Fruit fly (Drosophila melanogaster) whole organism, embryonic: ENCODE measurements around the gene CG42554.
A peak's percentile ranks its signal among the peaks of the same experiment; 100 is the strongest.

Experiments used
- Bgb ChIP-seq: fragments of 200-800 bp; sonication (Bioruptor generic); IDR thresholded peaks from 2 replicates; pipeline ENCODE4 v1.3.6; 2022; ENCODE audit warnings: missing biosample characterization, missing genetic modification characterization; ENCODE audit not compliant: partially characterized antibody
- C15 ChIP-seq: fragments of 200-800 bp; sonication (Bioruptor generic); IDR thresholded peaks from 3 replicates; pipeline ENCODE4 v1.3.6; 2022; ENCODE audit warnings: missing biosample characterization, missing genetic modification characterization
- CG1233 ChIP-seq: fragments of 200-800 bp; sonication (Bioruptor generic); optimal IDR thresholded peaks from 4 replicates; lab custom pipeline; 2018; ENCODE audit warnings: missing biosample characterization, mild to moderate bottlenecking, missing genetic modification characterization
- CG13775 ChIP-seq: fragments of 200-800 bp; sonication (Bioruptor generic); optimal IDR thresholded peaks from 3 replicates; lab custom pipeline; 2017; ENCODE audit warnings: missing biosample characterization, mild to moderate bottlenecking, missing genetic modification characterization
- CG14050 ChIP-seq: fragments of 200-800 bp; sonication (Bioruptor generic); IDR thresholded peaks from 3 replicates; pipeline ENCODE4 v1.3.6; 2022; ENCODE audit warnings: missing biosample characterization, missing genetic modification characterization
- CG16779 ChIP-seq: fragments of 200-800 bp; sonication (Bioruptor generic); IDR thresholded peaks from 2 replicates; pipeline ENCODE4 v1.3.6; 2022; ENCODE audit warnings: missing biosample characterization, missing genetic modification characterization
- CG17802 ChIP-seq: fragments of 200-800 bp; sonication (Bioruptor generic); optimal IDR thresholded peaks from 2 replicates; lab custom pipeline; 2018; ENCODE audit warnings: missing biosample characterization, mild to moderate bottlenecking, missing genetic modification characterization, moderate library complexity
- CG2116 ChIP-seq: fragments of 200-800 bp; sonication (Bioruptor generic); optimal IDR thresholded peaks from 3 replicates; lab custom pipeline; 2018; ENCODE audit warnings: missing biosample characterization, mild to moderate bottlenecking, missing genetic modification characterization
- CG30403 ChIP-seq: fragments of 200-800 bp; sonication (Bioruptor generic); optimal IDR thresholded peaks from 3 replicates; lab custom pipeline; 2016; ENCODE audit warnings: missing biosample characterization, missing genetic modification characterization
- CG3163 ChIP-seq: fragments of 200-800 bp; sonication (Bioruptor generic); optimal IDR thresholded peaks from 3 replicates; lab custom pipeline; 2016; ENCODE audit warnings: missing biosample characterization, missing genetic modification characterization
- CG32772 ChIP-seq: fragments of 200-800 bp; sonication (Bioruptor generic); IDR thresholded peaks from 2 replicates; pipeline ENCODE4 v1.3.6; 2022; ENCODE audit warnings: missing biosample characterization, missing genetic modification characterization
- CG3281 ChIP-seq: fragments of 200-800 bp; sonication (Bioruptor generic); optimal IDR thresholded peaks from 3 replicates; lab custom pipeline; 2017; ENCODE audit warnings: missing biosample characterization, mild to moderate bottlenecking, missing genetic modification characterization
- CG34376 ChIP-seq: fragments of 200-800 bp; sonication (Bioruptor generic); optimal IDR thresholded peaks from 2 replicates; lab custom pipeline; 2018; ENCODE audit warnings: missing biosample characterization, mild to moderate bottlenecking, missing genetic modification characterization
- CG3838 ChIP-seq: fragments of 200-800 bp; sonication (Bioruptor generic); optimal IDR thresholded peaks from 3 replicates; lab custom pipeline; 2016; ENCODE audit warnings: missing biosample characterization, missing genetic modification characterization
- CG3995 ChIP-seq: fragments of 200-800 bp; sonication (Bioruptor generic); optimal IDR thresholded peaks from 3 replicates; lab custom pipeline; 2016; ENCODE audit warnings: missing biosample characterization, missing genetic modification characterization
- CG4617 ChIP-seq: fragments of 200-800 bp; sonication (Bioruptor generic); optimal IDR thresholded peaks from 3 replicates; lab custom pipeline; 2016; ENCODE audit warnings: missing biosample characterization, missing genetic modification characterization, borderline replicate concordance
- CG5245 ChIP-seq: fragments of 200-800 bp; sonication (Bioruptor generic); optimal IDR thresholded peaks from 3 replicates; lab custom pipeline; 2016; ENCODE audit warnings: missing biosample characterization, missing genetic modification characterization
- CG6175 ChIP-seq: fragments of 200-800 bp; sonication (Bioruptor generic); IDR thresholded peaks from 3 replicates; pipeline ENCODE4 v1.3.6; 2022; ENCODE audit warnings: missing biosample characterization, missing genetic modification characterization
- CG8089 ChIP-seq: fragments of 200-800 bp; sonication (Bioruptor generic); optimal IDR thresholded peaks from 3 replicates; lab custom pipeline; 2016; ENCODE audit warnings: missing biosample characterization, missing genetic modification characterization
- Camta ChIP-seq: fragments of 200-800 bp; sonication (Bioruptor generic); optimal IDR thresholded peaks from 2 replicates; lab custom pipeline; 2016; ENCODE audit warnings: missing biosample characterization, missing genetic modification characterization
- D ChIP-seq, 2 experiments: fragments of 200-800 bp in 1 of 2; fragments of >200 bp in 1 of 2; sonication (Bioruptor generic) in 1 of 2; optimal IDR thresholded peaks; 2 replicates in 1 of 2; 3 replicates in 1 of 2; lab custom pipeline; 2017; ENCODE audit warnings: mild to moderate bottlenecking in 1 of 2, missing biosample characterization in 1 of 2, missing genetic modification characterization in 1 of 2, missing genetic modification reagents in 1 of 2
- Deaf1 ChIP-seq: fragments of 200-800 bp; optimal IDR thresholded peaks from 3 replicates; lab custom pipeline; 2019; ENCODE audit warnings: missing biosample characterization, mild to moderate bottlenecking, missing genetic modification characterization, moderate library complexity
- Dll ChIP-seq: fragments of 200-800 bp; sonication (Bioruptor generic); IDR thresholded peaks from 4 replicates; pipeline ENCODE4 v1.3.6; 2022; ENCODE audit warnings: missing biosample characterization, missing genetic modification characterization; ENCODE audit not compliant: partially characterized antibody
- Gsc ChIP-seq: fragments of 200-800 bp; sonication (Bioruptor generic); IDR thresholded peaks from 2 replicates; pipeline ENCODE4 v1.3.6; 2022; ENCODE audit warnings: missing biosample characterization, missing genetic modification characterization
- HLH4C ChIP-seq: fragments of 200-800 bp; sonication (Bioruptor generic); IDR thresholded peaks from 3 replicates; pipeline ENCODE4 v1.3.6; 2022; ENCODE audit warnings: missing biosample characterization, missing genetic modification characterization; ENCODE audit not compliant: partially characterized antibody
- Hr78 ChIP-seq, 2 experiments: fragments of 200-800 bp in 1 of 2; fragments of >200 bp in 1 of 2; sonication (Bioruptor generic) in 1 of 2; optimal IDR thresholded peaks; 2 replicates each; lab custom pipeline; 2017 to 2019; ENCODE audit warnings: missing biosample characterization in 2 of 2, missing genetic modification characterization in 2 of 2, mild to moderate bottlenecking in 1 of 2, moderate library complexity in 1 of 2
- Nf-YA ChIP-seq: fragments of 200-800 bp; sonication (Bioruptor generic); IDR thresholded peaks from 2 replicates; pipeline ENCODE4 v1.3.6; 2022; ENCODE audit warnings: missing biosample characterization, missing genetic modification characterization
- Oli ChIP-seq: fragments of 200-800 bp; sonication (Bioruptor generic); optimal IDR thresholded peaks from 2 replicates; lab custom pipeline; 2018; ENCODE audit warnings: missing biosample characterization, mild to moderate bottlenecking, missing genetic modification characterization, moderate library complexity
- Sox100B ChIP-seq: fragments of 200-800 bp; sonication (Bioruptor generic); optimal IDR thresholded peaks from 3 replicates; lab custom pipeline; 2018; ENCODE audit warnings: missing biosample characterization, mild to moderate bottlenecking, missing genetic modification characterization
- Sry-β ChIP-seq: fragments of 200-800 bp; sonication (Bioruptor generic); optimal IDR thresholded peaks from 2 replicates; lab custom pipeline; 2018; ENCODE audit warnings: missing biosample characterization, mild to moderate bottlenecking, missing genetic modification characterization, moderate library complexity
- ab ChIP-seq: fragments of 200-800 bp; sonication (Bioruptor generic); optimal IDR thresholded peaks from 2 replicates; lab custom pipeline; 2016; ENCODE audit warnings: missing biosample characterization, missing genetic modification characterization
- bbx ChIP-seq: fragments of 200-800 bp; sonication (Bioruptor generic); IDR thresholded peaks from 2 replicates; pipeline ENCODE4 v1.3.6; 2022; ENCODE audit warnings: missing biosample characterization, missing genetic modification characterization; ENCODE audit not compliant: partially characterized antibody
- crol ChIP-seq: fragments of 200-800 bp; sonication (Bioruptor generic); IDR thresholded peaks from 2 replicates; pipeline ENCODE4 v1.3.6; 2022; ENCODE audit warnings: missing biosample characterization, missing genetic modification characterization
- crp ChIP-seq, 2 experiments: fragments of 200-800 bp; sonication (Bioruptor generic); optimal IDR thresholded peaks; 2 replicates in 1 of 2; 3 replicates in 1 of 2; lab custom pipeline; 2017; ENCODE audit warnings: missing biosample characterization in 2 of 2, missing genetic modification characterization in 2 of 2, mild to moderate bottlenecking in 1 of 2, moderate library complexity in 1 of 2
- dan ChIP-seq: fragments of 200-800 bp; sonication (Bioruptor generic); IDR thresholded peaks from 2 replicates; pipeline ENCODE4 v1.3.6; 2022; ENCODE audit warnings: missing biosample characterization, missing genetic modification characterization
- ewg ChIP-seq: fragments of 200-800 bp; sonication (Bioruptor generic); optimal IDR thresholded peaks from 3 replicates; lab custom pipeline; 2017; ENCODE audit warnings: mild to moderate bottlenecking, missing biosample characterization, missing genetic modification reagents, missing genetic modification characterization
- fd3F ChIP-seq: fragments of 200-800 bp; sonication (Bioruptor generic); optimal IDR thresholded peaks from 2 replicates; lab custom pipeline; 2018; ENCODE audit warnings: missing biosample characterization, mild to moderate bottlenecking, missing genetic modification characterization, moderate library complexity
- grau ChIP-seq: fragments of 200-800 bp; optimal IDR thresholded peaks from 3 replicates; lab custom pipeline; 2019; ENCODE audit warnings: missing biosample characterization, mild to moderate bottlenecking, missing genetic modification characterization, moderate library complexity
- hth ChIP-seq: fragments of >200 bp; optimal IDR thresholded peaks from 2 replicates; lab custom pipeline; 2017; ENCODE audit warnings: inconsistent platforms
- lab ChIP-seq: fragments of 200-800 bp; sonication (Bioruptor generic); optimal IDR thresholded peaks from 3 replicates; lab custom pipeline; 2017; ENCODE audit warnings: missing biosample characterization, missing genetic modification characterization, mild to moderate bottlenecking, moderate library complexity, missing genetic modification reagents
- lbe ChIP-seq: fragments of 200-800 bp; sonication (Bioruptor generic); optimal IDR thresholded peaks from 2 replicates; lab custom pipeline; 2016; ENCODE audit warnings: missing biosample characterization, mild to moderate bottlenecking, missing genetic modification characterization
- nau ChIP-seq: fragments of 200-800 bp; sonication (Bioruptor generic); optimal IDR thresholded peaks from 3 replicates; lab custom pipeline; 2017; ENCODE audit warnings: missing biosample characterization, mild to moderate bottlenecking, missing genetic modification characterization, missing genetic modification reagents
- nmo ChIP-seq: fragments of 200-800 bp; sonication (Bioruptor generic); optimal IDR thresholded peaks from 2 replicates; lab custom pipeline; 2018; ENCODE audit warnings: missing biosample characterization, mild to moderate bottlenecking, missing genetic modification characterization, moderate library complexity
- odd ChIP-seq: fragments of 200-800 bp; sonication (Bioruptor generic); optimal IDR thresholded peaks from 2 replicates; lab custom pipeline; 2017; ENCODE audit warnings: missing biosample characterization, mild to moderate bottlenecking, missing genetic modification characterization
- p53 ChIP-seq: fragments of 200-800 bp; sonication (Bioruptor generic); optimal IDR thresholded peaks from 2 replicates; lab custom pipeline; 2016; ENCODE audit warnings: missing biosample characterization, missing genetic modification characterization
- pan ChIP-seq, 4 experiments: fragments of >200 bp in 3 of 4; fragments of 200-800 bp in 1 of 4; sonication (Bioruptor generic) in 1 of 4; optimal IDR thresholded peaks in 3 of 4; IDR thresholded peaks in 1 of 4; 2 replicates each; pipeline versions ENCODE4 v1.3.6 to Lab custom; 2017 to 2022; ENCODE audit warnings: missing biosample characterization in 2 of 4, missing genetic modification characterization in 2 of 4, mixed read lengths in 1 of 4
- pzg ChIP-seq: fragments of 200-800 bp; sonication (Bioruptor generic); optimal IDR thresholded peaks from 3 replicates; lab custom pipeline; 2018; ENCODE audit warnings: missing biosample characterization, mild to moderate bottlenecking, missing genetic modification characterization, moderate library complexity
- run ChIP-seq: fragments of 200-800 bp; sonication (Bioruptor generic); optimal IDR thresholded peaks from 3 replicates; lab custom pipeline; 2018; ENCODE audit warnings: missing biosample characterization, mild to moderate bottlenecking, missing genetic modification characterization
- vnd ChIP-seq: fragments of 200-800 bp; sonication (Bioruptor generic); IDR thresholded peaks from 3 replicates; pipeline ENCODE4 v1.3.6; 2022; ENCODE audit warnings: missing biosample characterization, missing genetic modification characterization; ENCODE audit not compliant: partially characterized antibody
- yki ChIP-seq: fragments of >200 bp; optimal IDR thresholded peaks from 3 replicates; lab custom pipeline; 2018

CG42554 gene

DNA sequence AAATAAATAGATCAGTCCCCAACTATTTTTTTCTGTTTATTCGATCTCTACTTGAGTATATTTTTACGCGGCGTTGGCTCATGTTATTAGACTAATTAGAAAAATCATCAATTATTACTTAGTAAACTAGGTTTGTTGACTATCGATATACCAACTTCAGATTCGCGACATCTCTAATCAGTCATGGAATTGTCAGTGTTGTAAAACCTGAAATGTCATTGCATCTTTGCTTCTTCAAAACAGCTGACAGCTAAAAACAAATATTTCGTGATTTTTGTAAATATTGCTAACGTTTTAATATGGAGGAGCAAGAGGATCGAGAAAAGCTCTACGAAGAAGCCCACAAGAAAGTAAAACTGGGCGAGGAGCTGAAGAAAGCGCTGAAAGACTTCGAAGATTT, 1.6 kb upstream of the CG42554 start, which contains the start of gene CG42553 (continued):
- TF ChIP-seq crp (GFP tag; optimal IDR thresholded peaks at IDR 0.05; lab: Kevin White, UChicago) (peak; percentile 24 to 86), yki (no peak), run (tag; lab: Kevin White, UChicago) (no peak), Deaf1 (tag; lab: Kevin White, UChicago) (no peak), CG5245 (GFP tag; lab: Kevin White, UChicago) (no peak), CG3838 (GFP tag; lab: Kevin White, UChicago) (no peak), odd (GFP tag; lab: Kevin White, UChicago) (no peak), CG2116 (no peak), D (optimal IDR thresholded peaks at IDR 0.05; lab: Kevin White, UChicago) (no peak), D (GFP tag; optimal IDR thresholded peaks at IDR 0.05; lab: Kevin White, UChicago) (no peak), CG16779 (GFP tag; lab: Robert Waterston, UW) (no peak), CG32772 (GFP tag; lab: Robert Waterston, UW) (no peak), Sry-β (GFP tag; lab: Kevin White, UChicago) (peak; percentile 84), Camta (GFP tag; lab: Kevin White, UChicago) (no peak), pan (optimal IDR thresholded peaks at IDR 0.05; lab: Kevin White, UChicago) (no peak), pan (GFP tag; optimal IDR thresholded peaks at IDR 0.05 in 1 of 2, IDR thresholded peaks at IDR 0.05 in 1 of 2) (no peak), p53 (GFP tag; lab: Kevin White, UChicago) (no peak), ewg (no peak), lbe (GFP tag; lab: Kevin White, UChicago) (peak; percentile 21), nau (GFP tag; lab: Kevin White, UChicago) (no peak), Nf-YA (GFP tag; lab: Robert Waterston, UW) (no peak), CG13775 (GFP tag; lab: Kevin White, UChicago) (no peak), CG8089 (no peak), crol (GFP tag; lab: Robert Waterston, UW) (no peak), CG3995 (peak; percentile 89), lab (GFP tag; lab: Kevin White, UChicago) (no peak), CG3281 (GFP tag; lab: Kevin White, UChicago) (no peak), grau (tag; lab: Kevin White, UChicago) (no peak), CG14050 (GFP tag; lab: Robert Waterston, UW) (no peak), bbx (GFP tag; lab: Robert Waterston, UW) (peak; percentile 71), CG6175 (no peak), dan (GFP tag; lab: Robert Waterston, UW) (no peak), Sox100B (GFP tag; lab: Kevin White, UChicago) (no peak), Hr78 (GFP tag; optimal IDR thresholded peaks at IDR 0.05; lab: Kevin White, UChicago) (no peak), Bgb (GFP tag; lab: Robert Waterston, UW) (peak; percentile 42), CG34376 (GFP tag; lab: Kevin White, UChicago) (no peak), Oli (tag; lab: Kevin White, UChicago) (no peak), nmo (no peak), fd3F (GFP tag; lab: Kevin White, UChicago) (no peak), ab (GFP tag; lab: Kevin White, UChicago) (no peak), CG4617 (GFP tag; lab: Kevin White, UChicago) (peak; percentile 5), HLH4C (GFP tag; lab: Robert Waterston, UW) (peak; percentile 37; the same call in 2 of the 3 replicates), CG1233 (GFP tag; lab: Kevin White, UChicago) (no peak), pzg (peak; percentile 52), CG3163 (no peak), Dll (peak; percentile 63), hth (lab: Kevin White, UChicago) (no peak), C15 (no peak), vnd (0 out of 3 replicates have a peak, but pooled peaks have one; percentile 15), CG17802 (peak; percentile 81), Gsc (GFP tag; lab: Robert Waterston, UW) (no peak), CG30403 (GFP tag; lab: Kevin White, UChicago) (no peak)
